Worm (Caenorhabditis elegans) whole organism, early embryonic: ENCODE results near the gene srbc-76.

Experiments
- B0310.2 ChIP-seq: sonication (generic microtip); optimal IDR thresholded peaks from 2 replicates; lab custom pipeline; 2016; ENCODE audit warnings: mild to moderate bottlenecking, missing genetic modification characterization, missing compliant biosample characterization
- ama-1 ChIP-seq: fragments of 150-350 bp; optimal IDR thresholded peaks from 2 replicates; lab custom pipeline; 2014
- ceh-36 ChIP-seq: sonication (generic microtip); optimal IDR thresholded peaks from 2 replicates; lab custom pipeline; 2016; ENCODE audit warnings: missing genetic modification characterization, inconsistent platforms, missing compliant biosample characterization
- flt-1 ChIP-seq: fragments of 200-800 bp; sonication (Bioruptor generic); IDR thresholded peaks from 2 replicates; pipeline ENCODE4 v1.3.6; 2022; ENCODE audit warnings: missing genetic modification characterization, missing compliant biosample characterization
- hmbx-1 ChIP-seq: sonication (generic microtip); optimal IDR thresholded peaks from 2 replicates; lab custom pipeline; 2016; ENCODE audit warnings: mild to moderate bottlenecking, missing genetic modification characterization, missing compliant biosample characterization
- hnd-1 ChIP-seq: sonication (generic microtip); optimal IDR thresholded peaks from 2 replicates; lab custom pipeline; 2016; ENCODE audit warnings: missing genetic modification characterization, missing compliant biosample characterization
- pes-1 ChIP-seq: fragments of 200-800 bp; sonication (Bioruptor generic); IDR thresholded peaks from 2 replicates; pipeline ENCODE4 v1.3.6; 2022; ENCODE audit warnings: missing genetic modification reagents, missing genetic modification characterization, missing compliant biosample characterization
- scrt-1 ChIP-seq: fragments of 200-800 bp; sonication (Bioruptor generic); IDR thresholded peaks from 2 replicates; pipeline ENCODE4 v1.3.6; 2022; ENCODE audit warnings: missing genetic modification characterization, missing compliant biosample characterization
- sea-1 ChIP-seq: fragments of 200-800 bp; sonication (Bioruptor generic); conservative IDR thresholded peaks from 2 replicates; pipeline ENCODE4 v1.3.6; 2022; ENCODE audit warnings: missing genetic modification characterization, missing compliant biosample characterization
- tbx-11 ChIP-seq: fragments of 200-800 bp; sonication (Bioruptor generic); IDR thresholded peaks from 2 replicates; pipeline ENCODE4 v1.3.6; 2022; ENCODE audit warnings: missing genetic modification characterization, missing compliant biosample characterization
- tra-4 ChIP-seq: sonication (generic microtip); optimal IDR thresholded peaks from 2 replicates; lab custom pipeline; 2017; ENCODE audit warnings: missing genetic modification characterization, missing compliant biosample characterization

DNA sequence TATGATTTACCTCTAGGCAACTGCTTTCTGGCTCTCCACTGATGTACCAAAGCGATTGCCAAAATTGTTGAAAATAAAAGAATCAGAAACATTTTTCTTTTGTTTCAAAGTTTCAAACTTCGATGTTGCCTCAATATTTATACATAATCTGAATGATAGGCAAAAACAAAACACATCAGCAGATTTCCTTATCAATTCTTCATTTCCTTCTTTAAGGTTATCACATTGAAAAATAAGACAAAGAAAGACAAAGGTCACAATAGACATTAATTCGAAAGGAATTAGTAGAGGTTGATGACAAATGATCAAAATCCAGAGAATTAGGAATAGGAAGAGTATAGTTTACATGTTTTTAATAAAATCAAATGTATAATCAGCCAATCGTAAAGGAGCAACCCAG lies 38.8 kb downstream of the srbc-76 start, which contains the start of gene cyp-34A2:
- no peak for TF ChIP-seq ceh-36
- no peak for TF ChIP-seq hnd-1 (tag; lab: Kevin White, UChicago)
- TF ChIP-seq ama-1 = no peak
- TF ChIP-seq sea-1 (GFP tag; lab: Robert Waterston, UW) = no peak
- TF ChIP-seq tbx-11 (GFP tag; lab: Robert Waterston, UW) = no peak
- TF ChIP-seq pes-1 (GFP tag; lab: Robert Waterston, UW) = no peak
- no peak for TF ChIP-seq tra-4 (tag; lab: Kevin White, UChicago)
- no peak for TF ChIP-seq flt-1 (GFP tag; lab: Robert Waterston, UW)
- no peak for TF ChIP-seq B0310.2
- no peak for TF ChIP-seq scrt-1 (GFP tag; lab: Robert Waterston, UW)
- no peak for TF ChIP-seq hmbx-1
